Worm (Caenorhabditis elegans) whole organism, early embryonic: ENCODE measurements around the gene C46H3.1.

Experiments
- ama-1 ChIP-seq: fragments of 150-350 bp; optimal IDR thresholded peaks from 2 replicates; lab custom pipeline; 2014
- ets-7 ChIP-seq: sonication (generic microtip); optimal IDR thresholded peaks from 2 replicates; lab custom pipeline; 2016; ENCODE audit warnings: missing genotype, missing genetic modification characterization, missing compliant biosample characterization
- pes-1 ChIP-seq: fragments of 200-800 bp; sonication (Bioruptor generic); IDR thresholded peaks from 2 replicates; pipeline ENCODE4 v1.3.6; 2022; ENCODE audit warnings: missing genetic modification reagents, missing genetic modification characterization, missing compliant biosample characterization
- scrt-1 ChIP-seq: fragments of 200-800 bp; sonication (Bioruptor generic); IDR thresholded peaks from 2 replicates; pipeline ENCODE4 v1.3.6; 2022; ENCODE audit warnings: missing genetic modification characterization, missing compliant biosample characterization

DNA sequence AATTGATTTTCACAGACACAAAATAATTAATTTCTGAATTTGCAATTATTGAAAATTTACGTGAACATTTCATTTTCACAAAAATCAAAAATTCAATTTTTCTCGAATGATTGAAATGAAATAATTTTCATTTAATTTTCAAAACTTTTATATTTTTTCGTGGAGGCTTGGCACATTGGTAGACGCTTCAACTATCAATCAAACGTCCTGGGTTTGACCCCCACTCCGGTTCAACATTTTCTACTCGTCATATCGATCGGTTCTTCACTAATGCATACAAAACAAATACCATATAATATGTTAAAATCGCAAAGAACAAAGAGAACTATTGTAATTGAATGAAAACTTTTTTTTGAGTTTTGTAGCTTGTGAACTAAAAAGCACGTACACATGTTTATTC, 1.3 kb upstream of the C46H3.1 start:
- TF ChIP-seq ama-1 (lab: Kevin White, UChicago) (no peak), ets-7 (tag; lab: Kevin White, UChicago) (no peak), scrt-1 (GFP tag; lab: Robert Waterston, UW) (no peak), pes-1 (no peak)
